Worm (Caenorhabditis elegans): ENCODE data around the gene hpx-2.

Gene hpx-2

ce11 chrV:13812330-13812729 is 37.9 kb upstream of the hpx-2 start:
- TF ChIP-seq K11D2.4 (GFP tag; IDR thresholded peaks at IDR 0.05) (no peak), nfyb-1 (GFP tag; IDR thresholded peaks at IDR 0.05) (no peak), aptf-2 (GFP tag; conservative IDR thresholded peaks at IDR 0.05) (no peak), ceh-79 (tag; optimal IDR thresholded peaks at IDR 0.05) (no peak), ztf-28 (GFP tag; IDR thresholded peaks at IDR 0.05) (no peak), akir-1 (GFP tag; optimal IDR thresholded peaks at IDR 0.05) (no peak), nfya-2 (GFP tag; IDR thresholded peaks at IDR 0.05) (no peak), sdz-38 (tag; optimal IDR thresholded peaks at IDR 0.05) (no peak), ztf-18 (tag; optimal IDR thresholded peaks at IDR 0.05) (no peak), ZK185.1 (tag; optimal IDR thresholded peaks at IDR 0.05; ENCODE audit: poor library complexity, severe bottlenecking) (no peak), cebp-1 (GFP tag; IDR thresholded peaks at IDR 0.05) (no peak), cebp-1 (tag; optimal IDR thresholded peaks at IDR 0.05) (no peak), B0336.3 (GFP tag; IDR thresholded peaks at IDR 0.05) (no peak), F23B12.7 (tag; optimal IDR thresholded peaks at IDR 0.05; ENCODE audit: insufficient read depth) (no peak), attf-3 (GFP tag; conservative IDR thresholded peaks at IDR 0.05) (no peak), cebp-2 (GFP tag; IDR thresholded peaks at IDR 0.05) (no peak), pha-4 (tag; optimal IDR thresholded peaks at IDR 0.05) (no peak), snpc-1.3 (tag; optimal IDR thresholded peaks at IDR 0.05; ENCODE audit: insufficient read depth) (no peak), hmg-1.2 (GFP tag; IDR thresholded peaks at IDR 0.05) (no peak), F57C9.4 (tag; optimal IDR thresholded peaks at IDR 0.05) (no peak)

- no peak for TF ChIP-seq egrh-3 (GFP tag; IDR thresholded peaks at IDR 0.05)
- no peak for TF ChIP-seq B0336.3 (GFP tag; IDR thresholded peaks at IDR 0.05)
- no peak for TF ChIP-seq lsl-1 (GFP tag; optimal IDR thresholded peaks at IDR 0.05)
Observed at ce11 chrV:13812931-13813330, 37.3 kb upstream of the hpx-2 start, which contains the start of gene ceh-24. TSS of gene ceh-24 (plus strand) at chrV:13813231.

- TF ChIP-seq hsf-1 (GFP tag; IDR thresholded peaks at IDR 0.05) (no peak), nhr-90 (tag; optimal IDR thresholded peaks at IDR 0.05) (no peak), ceh-58 (GFP tag; IDR thresholded peaks at IDR 0.05) (no peak), F57A8.1 (GFP tag; optimal IDR thresholded peaks at IDR 0.05) (no peak), pbrm-1 (GFP tag; IDR thresholded peaks at IDR 0.05) (no peak), T26A5.8 (tag; optimal IDR thresholded peaks at IDR 0.05) (no peak), B0336.3 (GFP tag; IDR thresholded peaks at IDR 0.05) (no peak), snpc-1.3 (tag; optimal IDR thresholded peaks at IDR 0.05; ENCODE audit: insufficient read depth) (no peak), K11D2.4 (GFP tag; IDR thresholded peaks at IDR 0.05) (no peak), B0019.2 (GFP tag; conservative IDR thresholded peaks at IDR 0.05) (no peak), ets-4 (GFP tag; optimal IDR thresholded peaks at IDR 0.05) (no peak), F33H1.4 (GFP tag; IDR thresholded peaks at IDR 0.05) (no peak), tbx-9 (tag; optimal IDR thresholded peaks at IDR 0.05; ENCODE audit: borderline replicate concordance) (no peak), him-1 (tag; optimal IDR thresholded peaks at IDR 0.05) (no peak), ztf-25 (GFP tag; IDR thresholded peaks at IDR 0.05) (no peak), ama-1 (optimal IDR thresholded peaks at IDR 0.05) (no peak), ama-1 (GFP tag; optimal IDR thresholded peaks at IDR 0.05) (no peak), F49E8.2 (tag; optimal IDR thresholded peaks at IDR 0.05; ENCODE audit: insufficient read depth) (no peak), fkh-3 (tag; optimal IDR thresholded peaks at IDR 0.05) (no peak), nfya-1 (tag; optimal IDR thresholded peaks at IDR 0.05; ENCODE audit: borderline replicate concordance, insufficient read depth) (no peak), Y79H2A.3 (GFP tag; conservative IDR thresholded peaks at IDR 0.05) (no peak)
Observed at ce11 chrV:13816877-13817276, 33.4 kb upstream of the hpx-2 start, which contains the start of gene F55B12.2. TSS of gene F55B12.2 (minus strand) at chrV:13816977.
